Worm (Caenorhabditis elegans) whole organism, L4 larva: ENCODE measurements around the gene npr-5.

Experiments
- F26F4.8 ChIP-seq: fragments of 200-800 bp; sonication (Bioruptor generic); conservative IDR thresholded peaks from 2 replicates; pipeline ENCODE4 v1.3.6; 2022; ENCODE audit warnings: missing genetic modification characterization, missing compliant biosample characterization
- R02D3.7 ChIP-seq: fragments of 150-350 bp; sonication (generic microtip); optimal IDR thresholded peaks from 3 replicates; lab custom pipeline; 2014; ENCODE audit warnings: missing biosample characterization, missing genetic modification characterization
- mep-1 ChIP-seq: fragments of 150-350 bp; sonication (generic microtip); optimal IDR thresholded peaks from 3 replicates; lab custom pipeline; 2014; ENCODE audit warnings: missing biosample characterization, missing genetic modification characterization
- nhr-11 ChIP-seq: fragments of 150-350 bp; optimal IDR thresholded peaks from 2 replicates; lab custom pipeline; 2014; ENCODE audit warnings: missing biosample characterization, missing genetic modification characterization
- nhr-237 ChIP-seq: sonication (generic microtip); optimal IDR thresholded peaks from 2 replicates; lab custom pipeline; 2017; ENCODE audit warnings: missing biosample characterization, missing genetic modification characterization
- pha-4 ChIP-seq, 2 experiments: fragments of 150-350 bp in 1 of 2; fragments of 200-800 bp in 1 of 2; sonication (Bioruptor generic) in 1 of 2; IDR thresholded peaks in 1 of 2; optimal IDR thresholded peaks in 1 of 2; 2 replicates each; pipeline versions ENCODE4 v1.3.6 to Lab custom; 2014 to 2022; ENCODE audit warnings: missing genetic modification characterization in 2 of 2, missing genetic modification reagents in 2 of 2, missing biosample characterization in 1 of 2, missing compliant biosample characterization in 1 of 2
- snpc-4 ChIP-seq: fragments of 150-350 bp; optimal IDR thresholded peaks from 2 replicates; lab custom pipeline; 2014; ENCODE audit warnings: missing biosample characterization, missing genetic modification characterization
- zfp-2 ChIP-seq: sonication (generic microtip); optimal IDR thresholded peaks from 2 replicates; lab custom pipeline; 2016; ENCODE audit warnings: mild to moderate bottlenecking, missing genetic modification characterization, missing compliant biosample characterization
- zip-11 ChIP-seq: fragments of 200-800 bp; sonication (Bioruptor generic); IDR thresholded peaks from 2 replicates; pipeline ENCODE4 v1.3.6; 2022; ENCODE audit warnings: missing genetic modification characterization, missing compliant biosample characterization
- ztf-11 ChIP-seq: fragments of 150-350 bp; optimal IDR thresholded peaks from 2 replicates; lab custom pipeline; 2014; ENCODE audit warnings: missing biosample characterization, missing genetic modification characterization

DNA sequence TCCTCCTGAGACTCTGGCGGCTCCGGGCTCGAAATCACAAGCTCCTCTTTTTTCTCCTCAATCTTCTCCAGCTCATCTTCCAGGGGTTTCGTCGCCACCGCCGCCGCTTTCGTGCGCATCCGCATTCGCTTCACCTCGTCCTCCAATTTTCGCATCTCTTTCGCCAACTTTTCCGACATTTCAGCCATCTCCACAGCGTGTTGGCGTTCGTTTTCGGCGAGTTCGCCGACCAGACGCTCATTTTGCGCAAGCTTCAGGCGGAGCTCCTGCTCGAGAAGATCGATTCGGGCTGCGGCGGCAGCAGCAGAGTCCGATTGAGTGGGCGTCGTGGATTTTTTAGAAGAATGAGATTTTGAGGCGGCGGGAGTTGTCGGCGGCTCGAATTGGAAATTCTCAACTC, 21.8 kb upstream of the npr-5 start:
- TF ChIP-seq snpc-4 (no peak), mep-1 (tag; lab: Kevin White, UChicago) (no peak), zfp-2 (tag; lab: Kevin White, UChicago) (no peak), nhr-11 (no peak), ztf-11 (tag; lab: Kevin White, UChicago) (no peak), R02D3.7 (tag; lab: Kevin White, UChicago) (no peak), zip-11 (no peak), pha-4 (GFP tag; IDR thresholded peaks at IDR 0.05; lab: Robert Waterston, UW) (no peak), pha-4 (tag; optimal IDR thresholded peaks at IDR 0.05; lab: Kevin White, UChicago) (no peak), nhr-237 (no peak), F26F4.8 (GFP tag; lab: Robert Waterston, UW) (no peak)
